Fruit fly (Drosophila melanogaster): ENCODE data around the gene cpo.

Gene cpo

dm6 chr3R:18049272-18050015, 129.8 kb downstream of the cpo start (continued):
- no peak for TF ChIP-seq vfl (GFP tag; optimal IDR thresholded peaks at IDR 0.05)
- no peak for TF ChIP-seq B-H2 (GFP tag; optimal IDR thresholded peaks at IDR 0.05)
- no peak for TF ChIP-seq Doc3 (GFP tag; IDR thresholded peaks at IDR 0.05; ENCODE audit: partially characterized antibody)
- TF ChIP-seq CG17802 (tag; optimal IDR thresholded peaks at IDR 0.05): peak; percentile 7
- no peak for TF ChIP-seq Bteb2 (GFP tag; optimal IDR thresholded peaks at IDR 0.05)
- no peak for TF ChIP-seq salm (tag; optimal IDR thresholded peaks at IDR 0.05)
- no peak for TF ChIP-seq pros (GFP tag; optimal IDR thresholded peaks at IDR 0.05)
- TF ChIP-seq Taf1 (GFP tag; IDR thresholded peaks at IDR 0.05): no peak
- no peak for TF ChIP-seq amos (GFP tag; IDR thresholded peaks at IDR 0.05; ENCODE audit: partially characterized antibody)
- TF ChIP-seq bowl (GFP tag; IDR thresholded peaks at IDR 0.05): no peak
- no peak for TF ChIP-seq Mrtf (GFP tag; IDR thresholded peaks at IDR 0.05)
- no peak for TF ChIP-seq emc (GFP tag; optimal IDR thresholded peaks at IDR 0.05)
- TF ChIP-seq luna (GFP tag; optimal IDR thresholded peaks at IDR 0.05): no peak
- TF ChIP-seq vnd (GFP tag; IDR thresholded peaks at IDR 0.05; ENCODE audit: partially characterized antibody): no peak
- peak; percentile 75 for TF ChIP-seq Sox100B (GFP tag; optimal IDR thresholded peaks at IDR 0.05)
- TF ChIP-seq CG2199 (GFP tag; IDR thresholded peaks at IDR 0.05): no peak
- peak; percentile 40 for TF ChIP-seq CG18476 (GFP tag; optimal IDR thresholded peaks at IDR 0.05)
- TF ChIP-seq dan (GFP tag; IDR thresholded peaks at IDR 0.05): no peak
- TF ChIP-seq CG1647 (GFP tag; optimal IDR thresholded peaks at IDR 0.05): peak; percentile 5
- no peak for TF ChIP-seq pfk (GFP tag; optimal IDR thresholded peaks at IDR 0.05)
- peak; percentile 26 for TF ChIP-seq Elba2 (GFP tag; optimal IDR thresholded peaks at IDR 0.05)
- peak; percentile 66 for TF ChIP-seq CG2875 (GFP tag; optimal IDR thresholded peaks at IDR 0.05)
- TF ChIP-seq Pdp1 (GFP tag; optimal IDR thresholded peaks at IDR 0.05): peak; percentile 30 to 57
- TF ChIP-seq yki (optimal IDR thresholded peaks at IDR 0.05): no peak
- TF ChIP-seq CG6791 (GFP tag; IDR thresholded peaks at IDR 0.05; ENCODE audit: partially characterized antibody): no peak
- no peak for TF ChIP-seq h (optimal IDR thresholded peaks at IDR 0.05)
- no peak; the same call in 1 of the 2 replicates for TF ChIP-seq crol (GFP tag; IDR thresholded peaks at IDR 0.05)
- TF ChIP-seq Dek (tag; optimal IDR thresholded peaks at IDR 0.05): peak; percentile 17
- no peak for TF ChIP-seq CG14965 (GFP tag; optimal IDR thresholded peaks at IDR 0.05; ENCODE audit: borderline replicate concordance)
- TF ChIP-seq fd3F (GFP tag; optimal IDR thresholded peaks at IDR 0.05): peak; percentile 36
- no peak for TF ChIP-seq CG9609 (GFP tag; optimal IDR thresholded peaks at IDR 0.05)
- TF ChIP-seq ro (GFP tag; IDR thresholded peaks at IDR 0.05): no peak
- TF ChIP-seq kni (GFP tag; optimal IDR thresholded peaks at IDR 0.05): no peak
- TF ChIP-seq CG13424 (tag; optimal IDR thresholded peaks at IDR 0.05): peak; percentile 78
- no peak for TF ChIP-seq Bdp1 (GFP tag; optimal IDR thresholded peaks at IDR 0.05)
- no peak for TF ChIP-seq CG8478 (optimal IDR thresholded peaks at IDR 0.05)
- peak; percentile 73 for TF ChIP-seq org-1 (GFP tag; optimal IDR thresholded peaks at IDR 0.05)
- peak; percentile 45 for TF ChIP-seq CG6254 (GFP tag; optimal IDR thresholded peaks at IDR 0.05)
- peak; percentile 30 for TF ChIP-seq CG33557 (GFP tag; optimal IDR thresholded peaks at IDR 0.05)
- no peak for TF ChIP-seq CG34224 (GFP tag; IDR thresholded peaks at IDR 0.05; ENCODE audit: partially characterized antibody)
- TF ChIP-seq E2f1 (GFP tag; IDR thresholded peaks at IDR 0.05): peak; percentile 22; the same call in 1 of the 2 replicates
- peak; percentile 88 for TF ChIP-seq z (GFP tag; IDR thresholded peaks at IDR 0.05)
- TF ChIP-seq crp (GFP tag; optimal IDR thresholded peaks at IDR 0.05): peak in 1 of 2 experiments; percentile 7
- no peak for TF ChIP-seq ase (GFP tag; IDR thresholded peaks at IDR 0.05)
- no peak for TF ChIP-seq caup (GFP tag; optimal IDR thresholded peaks at IDR 0.05; ENCODE audit: severe bottlenecking)
- peak; percentile 42 for TF ChIP-seq CG3065 (GFP tag; optimal IDR thresholded peaks at IDR 0.05)
- peak; percentile 28 for TF ChIP-seq Jarid2 (GFP tag; optimal IDR thresholded peaks at IDR 0.05)
- TF ChIP-seq CG16863 (GFP tag; optimal IDR thresholded peaks at IDR 0.05): no peak
- TF ChIP-seq wdn (GFP tag; IDR thresholded peaks at IDR 0.05): no peak
- TF ChIP-seq CG17612 (GFP tag; IDR thresholded peaks at IDR 0.05): no peak

All from whole organism, embryonic.